Fruit fly (Drosophila melanogaster) whole organism, embryonic: Measurements from ENCODE around the gene RluA-1.

Experiments
- Ada2b ChIP-seq: fragments of 200-800 bp; sonication (Bioruptor generic); IDR thresholded peaks from 2 replicates; pipeline ENCODE4 v1.3.6; 2022; ENCODE audit warnings: missing biosample characterization, missing genetic modification characterization
- BEAF-32 ChIP-seq: fragments of 200-800 bp; sonication (Bioruptor generic); optimal IDR thresholded peaks from 3 replicates; lab custom pipeline; 2017; ENCODE audit warnings: missing biosample characterization, missing genetic modification characterization, mild to moderate bottlenecking, moderate library complexity, missing genetic modification reagents
- CG10274 ChIP-seq: fragments of 200-800 bp; sonication (Bioruptor generic); optimal IDR thresholded peaks from 3 replicates; lab custom pipeline; 2017; ENCODE audit warnings: missing biosample characterization, mild to moderate bottlenecking, missing genetic modification characterization
- CG11696 ChIP-seq: fragments of 200-800 bp; sonication (Bioruptor generic); IDR thresholded peaks from 2 replicates; pipeline ENCODE4 v1.3.6; 2022; ENCODE audit warnings: missing biosample characterization, missing genetic modification characterization
- CG13123 ChIP-seq: fragments of 200-800 bp; sonication (Bioruptor generic); optimal IDR thresholded peaks from 2 replicates; lab custom pipeline; 2016; ENCODE audit warnings: missing biosample characterization, missing genetic modification characterization
- CG14965 ChIP-seq: fragments of 200-800 bp; sonication (Bioruptor generic); optimal IDR thresholded peaks from 2 replicates; lab custom pipeline; 2016; ENCODE audit warnings: missing biosample characterization, missing genetic modification characterization, borderline replicate concordance
- CG17361 ChIP-seq: fragments of 200-800 bp; sonication (Bioruptor generic); IDR thresholded peaks from 3 replicates; pipeline ENCODE4 v1.3.6; 2022; ENCODE audit warnings: missing biosample characterization, missing genetic modification characterization
- CG18764 ChIP-seq: fragments of 200-800 bp; sonication (Bioruptor generic); optimal IDR thresholded peaks from 3 replicates; lab custom pipeline; 2016; ENCODE audit warnings: missing biosample characterization, missing genetic modification characterization
- CG30020 ChIP-seq: fragments of 200-800 bp; optimal IDR thresholded peaks from 2 replicates; lab custom pipeline; 2019; ENCODE audit warnings: missing biosample characterization, mild to moderate bottlenecking, missing genetic modification characterization, moderate library complexity
- CG3995 ChIP-seq: fragments of 200-800 bp; sonication (Bioruptor generic); optimal IDR thresholded peaks from 3 replicates; lab custom pipeline; 2016; ENCODE audit warnings: missing biosample characterization, missing genetic modification characterization
- CG4328 ChIP-seq: fragments of 200-800 bp; sonication (Bioruptor generic); optimal IDR thresholded peaks from 3 replicates; lab custom pipeline; 2017; ENCODE audit warnings: missing biosample characterization, missing genetic modification reagents, missing genetic modification characterization
- CG4404 ChIP-seq: fragments of 200-800 bp; sonication (Bioruptor generic); IDR thresholded peaks from 2 replicates; pipeline ENCODE4 v1.3.6; 2022; ENCODE audit warnings: missing biosample characterization, missing genetic modification characterization
- CG4707 ChIP-seq: fragments of 200-800 bp; sonication (Bioruptor generic); optimal IDR thresholded peaks from 2 replicates; lab custom pipeline; 2018; ENCODE audit warnings: missing biosample characterization, mild to moderate bottlenecking, missing genetic modification characterization, moderate library complexity
- CG6272 ChIP-seq: fragments of 200-800 bp; sonication (Bioruptor generic); IDR thresholded peaks from 2 replicates; pipeline ENCODE4 v1.3.6; 2022; ENCODE audit warnings: missing biosample characterization, missing genetic modification characterization
- CG7556 ChIP-seq: fragments of 200-800 bp; sonication (Bioruptor generic); optimal IDR thresholded peaks from 2 replicates; lab custom pipeline; 2017; ENCODE audit warnings: missing biosample characterization, mild to moderate bottlenecking, missing genetic modification characterization
- CG7745 ChIP-seq: fragments of 200-800 bp; sonication (Bioruptor generic); optimal IDR thresholded peaks from 2 replicates; lab custom pipeline; 2018; ENCODE audit warnings: missing biosample characterization, mild to moderate bottlenecking, missing genetic modification characterization, moderate library complexity
- CG7839 ChIP-seq: fragments of 200-800 bp; sonication (Bioruptor generic); optimal IDR thresholded peaks from 3 replicates; lab custom pipeline; 2018; ENCODE audit warnings: missing biosample characterization, mild to moderate bottlenecking, missing genetic modification characterization, moderate library complexity
- CG9609 ChIP-seq: fragments of 200-800 bp; sonication (Bioruptor generic); optimal IDR thresholded peaks from 3 replicates; lab custom pipeline; 2016; ENCODE audit warnings: missing biosample characterization, missing genetic modification characterization
- CG9797 ChIP-seq: fragments of 200-800 bp; sonication (Bioruptor generic); optimal IDR thresholded peaks from 3 replicates; lab custom pipeline; 2018; ENCODE audit warnings: missing biosample characterization, mild to moderate bottlenecking, missing genetic modification characterization
- CkIIα-i1 ChIP-seq: fragments of 200-800 bp; sonication (Bioruptor generic); IDR thresholded peaks from 2 replicates; pipeline ENCODE4 v1.3.6; 2022; ENCODE audit warnings: missing biosample characterization, missing genetic modification characterization
- E2f1 ChIP-seq: fragments of 200-800 bp; sonication (Bioruptor generic); IDR thresholded peaks from 2 replicates; pipeline ENCODE4 v1.3.6; 2022; ENCODE audit warnings: missing biosample characterization, missing genetic modification characterization
- ERR ChIP-seq: fragments of 200-800 bp; sonication (Bioruptor generic); optimal IDR thresholded peaks from 2 replicates; lab custom pipeline; 2016; ENCODE audit warnings: missing biosample characterization, missing genetic modification characterization
- Elba2 ChIP-seq: fragments of 200-800 bp; sonication (Bioruptor generic); optimal IDR thresholded peaks from 3 replicates; lab custom pipeline; 2016; ENCODE audit warnings: missing biosample characterization, missing genetic modification characterization
- GATAe ChIP-seq: fragments of 200-800 bp; sonication (Bioruptor generic); conservative IDR thresholded peaks from 2 replicates; pipeline ENCODE4 v1.3.6; 2022; ENCODE audit warnings: missing biosample characterization, missing genetic modification characterization
- H2.0 ChIP-seq: fragments of 200-800 bp; sonication (Bioruptor generic); IDR thresholded peaks from 2 replicates; pipeline ENCODE4 v1.3.6; 2022; ENCODE audit warnings: missing biosample characterization, missing genetic modification characterization
- Lim3 ChIP-seq: fragments of 200-800 bp; sonication (Bioruptor generic); IDR thresholded peaks from 2 replicates; pipeline ENCODE4 v1.3.6; 2022; ENCODE audit warnings: missing biosample characterization, missing genetic modification characterization
- Nf-YA ChIP-seq: fragments of 200-800 bp; sonication (Bioruptor generic); IDR thresholded peaks from 2 replicates; pipeline ENCODE4 v1.3.6; 2022; ENCODE audit warnings: missing biosample characterization, missing genetic modification characterization
- Ptx1 ChIP-seq: fragments of 200-800 bp; sonication (Bioruptor generic); IDR thresholded peaks from 2 replicates; pipeline ENCODE4 v1.3.6; 2022; ENCODE audit warnings: missing biosample characterization, missing genetic modification characterization
- Xrp1 ChIP-seq: fragments of 200-800 bp; sonication (Bioruptor generic); IDR thresholded peaks from 2 replicates; pipeline ENCODE4 v1.3.6; 2022; ENCODE audit warnings: missing biosample characterization, missing genetic modification characterization
- ab ChIP-seq: fragments of 200-800 bp; sonication (Bioruptor generic); optimal IDR thresholded peaks from 2 replicates; lab custom pipeline; 2016; ENCODE audit warnings: missing biosample characterization, missing genetic modification characterization
- ac ChIP-seq: fragments of 200-800 bp; sonication (Bioruptor generic); optimal IDR thresholded peaks from 3 replicates; lab custom pipeline; 2017; ENCODE audit warnings: missing biosample characterization, mild to moderate bottlenecking, missing genetic modification characterization
- ash1 ChIP-seq: fragments of 200-800 bp; sonication (Bioruptor generic); optimal IDR thresholded peaks from 2 replicates; lab custom pipeline; 2018; ENCODE audit warnings: missing biosample characterization, mild to moderate bottlenecking, missing genetic modification characterization
- bigmax ChIP-seq: fragments of 200-800 bp; sonication (Bioruptor generic); optimal IDR thresholded peaks from 2 replicates; lab custom pipeline; 2018; ENCODE audit warnings: missing biosample characterization, mild to moderate bottlenecking, missing genetic modification characterization
- chinmo ChIP-seq: fragments of 200-800 bp; sonication (Bioruptor generic); IDR thresholded peaks from 4 replicates; pipeline ENCODE4 v1.3.6; 2022; ENCODE audit warnings: missing biosample characterization, missing genetic modification characterization; ENCODE audit not compliant: partially characterized antibody
- croc ChIP-seq: fragments of 200-800 bp; sonication (Bioruptor generic); conservative IDR thresholded peaks from 3 replicates; pipeline ENCODE4 v1.3.6; 2022; ENCODE audit warnings: missing biosample characterization, missing genetic modification characterization
- dysf ChIP-seq: fragments of 200-800 bp; sonication (Bioruptor generic); IDR thresholded peaks from 3 replicates; pipeline ENCODE4 v1.3.6; 2022; ENCODE audit warnings: missing biosample characterization, missing genetic modification characterization
- exex ChIP-seq: fragments of 200-800 bp; sonication (Bioruptor generic); optimal IDR thresholded peaks from 4 replicates; lab custom pipeline; 2018; ENCODE audit warnings: missing biosample characterization, mild to moderate bottlenecking, missing genetic modification characterization, moderate library complexity
- fd102C ChIP-seq: fragments of 200-800 bp; sonication (Bioruptor generic); optimal IDR thresholded peaks from 2 replicates; lab custom pipeline; 2018; ENCODE audit warnings: missing biosample characterization, mild to moderate bottlenecking, missing genetic modification characterization, moderate library complexity
- gce ChIP-seq: fragments of 200-800 bp; sonication (Bioruptor generic); IDR thresholded peaks from 3 replicates; pipeline ENCODE4 v1.3.6; 2022; ENCODE audit warnings: missing biosample characterization, missing genetic modification characterization
- gem ChIP-seq: fragments of 200-800 bp; sonication (Bioruptor generic); optimal IDR thresholded peaks from 2 replicates; lab custom pipeline; 2019; ENCODE audit warnings: missing biosample characterization, mild to moderate bottlenecking, missing genetic modification characterization, moderate library complexity
- grau ChIP-seq: fragments of 200-800 bp; optimal IDR thresholded peaks from 3 replicates; lab custom pipeline; 2019; ENCODE audit warnings: missing biosample characterization, mild to moderate bottlenecking, missing genetic modification characterization, moderate library complexity
- h ChIP-seq: fragments of >200 bp; optimal IDR thresholded peaks from 2 replicates; lab custom pipeline; 2017
- kay ChIP-seq: fragments of 200-800 bp; sonication (Bioruptor generic); optimal IDR thresholded peaks from 2 replicates; lab custom pipeline; 2016; ENCODE audit warnings: missing biosample characterization, missing genetic modification characterization
- p53 ChIP-seq: fragments of 200-800 bp; sonication (Bioruptor generic); optimal IDR thresholded peaks from 2 replicates; lab custom pipeline; 2016; ENCODE audit warnings: missing biosample characterization, missing genetic modification characterization
- phol ChIP-seq: fragments of 200-800 bp; sonication (Bioruptor generic); optimal IDR thresholded peaks from 3 replicates; lab custom pipeline; 2018; ENCODE audit warnings: missing biosample characterization, mild to moderate bottlenecking, missing genetic modification characterization, moderate library complexity
- ro ChIP-seq: fragments of 200-800 bp; sonication (Bioruptor generic); IDR thresholded peaks from 2 replicates; pipeline ENCODE4 v1.3.6; 2022; ENCODE audit warnings: missing biosample characterization, missing genetic modification characterization
- sob ChIP-seq: fragments of 200-800 bp; sonication (Bioruptor generic); IDR thresholded peaks from 2 replicates; pipeline ENCODE4 v1.3.6; 2022; ENCODE audit warnings: missing biosample characterization, missing genetic modification characterization
- stc ChIP-seq: fragments of 200-800 bp; sonication (Bioruptor generic); IDR thresholded peaks from 2 replicates; pipeline ENCODE4 v1.3.6; 2022; ENCODE audit warnings: missing biosample characterization, missing genetic modification characterization
- tgo ChIP-seq: fragments of 200-800 bp; sonication (Bioruptor generic); IDR thresholded peaks from 3 replicates; pipeline ENCODE4 v1.3.6; 2022; ENCODE audit warnings: missing biosample characterization, missing genetic modification characterization
- twi ChIP-seq: fragments of 200-800 bp; optimal IDR thresholded peaks from 2 replicates; lab custom pipeline; 2019; ENCODE audit warnings: missing biosample characterization, mild to moderate bottlenecking, missing genetic modification characterization, moderate library complexity
- unpg ChIP-seq: fragments of 200-800 bp; sonication (Bioruptor generic); optimal IDR thresholded peaks from 3 replicates; lab custom pipeline; 2018; ENCODE audit warnings: missing biosample characterization, mild to moderate bottlenecking, missing genetic modification characterization, moderate library complexity

RluA-1 gene

DNA sequence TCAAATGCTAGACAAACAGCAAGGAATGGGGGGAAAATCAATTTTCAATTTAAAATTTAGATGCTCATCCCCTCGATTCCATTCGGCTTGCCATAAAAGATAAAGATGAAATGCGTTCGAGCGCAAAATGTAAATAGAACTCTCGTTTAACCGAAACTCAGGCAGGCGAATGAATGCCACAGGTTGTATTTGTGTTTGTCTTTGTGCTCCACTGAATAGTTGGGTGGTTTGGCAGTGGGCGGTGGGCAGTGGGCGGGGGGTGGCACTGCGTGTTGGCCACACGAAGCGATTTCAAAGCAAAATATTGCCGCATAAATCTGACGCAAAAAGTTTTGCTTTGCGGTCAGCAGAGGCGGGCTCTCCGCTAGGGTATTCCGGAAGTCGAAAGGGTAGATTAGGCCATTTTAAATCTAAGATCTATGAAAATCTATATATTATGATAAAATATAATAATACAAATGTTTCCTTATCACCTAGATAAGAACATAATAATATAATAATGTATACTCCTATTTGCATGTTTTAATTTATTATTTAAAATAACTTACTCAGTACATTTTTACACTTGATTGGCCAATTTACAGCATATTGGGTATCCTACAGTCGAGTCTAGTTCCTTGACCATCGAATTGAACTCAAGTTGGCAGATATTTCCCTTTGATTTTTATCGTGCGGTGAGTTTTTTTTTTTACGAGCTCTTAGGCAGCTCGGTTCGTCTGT is 48.2 kb upstream of the RluA-1 start (continued):
- TF ChIP-seq phol: peak; percentile 75
- peak; percentile 38 for TF ChIP-seq CG10274 (GFP tag; lab: Kevin White, UChicago)
- TF ChIP-seq bigmax: no peak
- peak; percentile 65 for TF ChIP-seq CG4404 (GFP tag; lab: Robert Waterston, UW)
- no peak for TF ChIP-seq ab (GFP tag; lab: Kevin White, UChicago)
- no peak for TF ChIP-seq CG11696 (GFP tag; lab: Robert Waterston, UW)
- peak; percentile 33 for TF ChIP-seq unpg (GFP tag; lab: Kevin White, UChicago)
- no peak for TF ChIP-seq twi (tag; lab: Kevin White, UChicago)
- no peak for TF ChIP-seq ac (GFP tag; lab: Kevin White, UChicago)
- TF ChIP-seq E2f1 (GFP tag; lab: Robert Waterston, UW): peak; percentile 65
- no peak for TF ChIP-seq ash1 (GFP tag; lab: Kevin White, UChicago)
- TF ChIP-seq sob (GFP tag; lab: Robert Waterston, UW): peak; percentile 68; the same call in 1 of the 2 replicates
- TF ChIP-seq ERR (GFP tag; lab: Kevin White, UChicago): no peak
- peak; percentile 62 for TF ChIP-seq Xrp1 (GFP tag; lab: Robert Waterston, UW)
- no peak for TF ChIP-seq Nf-YA (GFP tag; lab: Robert Waterston, UW)
- no peak for TF ChIP-seq p53
- no peak for TF ChIP-seq CG9609 (GFP tag; lab: Kevin White, UChicago)
- TF ChIP-seq CG7745 (tag; lab: Kevin White, UChicago): no peak
- no peak for TF ChIP-seq Lim3 (GFP tag; lab: Robert Waterston, UW)
- no peak for TF ChIP-seq CG4707
- no peak for TF ChIP-seq CG4328
- TF ChIP-seq croc (GFP tag; lab: Robert Waterston, UW): no peak; the same call in 2 of the 3 replicates
- peak; percentile 75 for TF ChIP-seq grau (tag; lab: Kevin White, UChicago)
- no peak for TF ChIP-seq h (lab: Kevin White, UChicago)
- peak; percentile 85 for TF ChIP-seq Ptx1 (GFP tag; lab: Robert Waterston, UW)
- TF ChIP-seq CG13123 (GFP tag; lab: Kevin White, UChicago): peak; percentile 24
- no peak for TF ChIP-seq CG9797
- peak; percentile 86 for TF ChIP-seq CG7556 (GFP tag; lab: Kevin White, UChicago)
- no peak for TF ChIP-seq chinmo
- TF ChIP-seq H2.0: no peak; the same call in 1 of the 2 replicates
- TF ChIP-seq GATAe: no peak
- no peak for TF ChIP-seq gce (GFP tag; lab: Robert Waterston, UW)
- TF ChIP-seq fd102C: no peak
- TF ChIP-seq CG6272 (GFP tag; lab: Robert Waterston, UW): no peak
- no peak for TF ChIP-seq exex (tag; lab: Kevin White, UChicago)
- TF ChIP-seq CG14965 (GFP tag; lab: Kevin White, UChicago): no peak
- TF ChIP-seq ro: no peak
- no peak for TF ChIP-seq CG18764 (GFP tag; lab: Kevin White, UChicago)
- TF ChIP-seq CG3995: no peak
- peak; percentile 79 for TF ChIP-seq CG7839
- TF ChIP-seq kay (GFP tag; lab: Kevin White, UChicago): no peak
- TF ChIP-seq dysf (GFP tag; lab: Robert Waterston, UW): peak; percentile 90
- no peak for TF ChIP-seq CG30020 (tag; lab: Kevin White, UChicago)
- TF ChIP-seq Ada2b (GFP tag; lab: Robert Waterston, UW): peak; percentile 46
- TF ChIP-seq Elba2 (GFP tag; lab: Kevin White, UChicago): no peak
- peak; percentile 43; the same call in 1 of the 2 replicates for TF ChIP-seq stc (GFP tag; lab: Robert Waterston, UW)
- TF ChIP-seq CkIIα-i1 (GFP tag; lab: Robert Waterston, UW): no peak
- TF ChIP-seq tgo (GFP tag; lab: Robert Waterston, UW): peak; percentile 71; the same call in 2 of the 3 replicates
- TF ChIP-seq BEAF-32: no peak
- TF ChIP-seq gem: peak; percentile 81
- peak; percentile 83 for TF ChIP-seq CG17361
